Fruit fly (Drosophila melanogaster): ENCODE results near the gene Rpt2.
A peak's percentile ranks its signal among the peaks of the same experiment; 100 is the strongest.

The Rpt2 gene

DNA sequence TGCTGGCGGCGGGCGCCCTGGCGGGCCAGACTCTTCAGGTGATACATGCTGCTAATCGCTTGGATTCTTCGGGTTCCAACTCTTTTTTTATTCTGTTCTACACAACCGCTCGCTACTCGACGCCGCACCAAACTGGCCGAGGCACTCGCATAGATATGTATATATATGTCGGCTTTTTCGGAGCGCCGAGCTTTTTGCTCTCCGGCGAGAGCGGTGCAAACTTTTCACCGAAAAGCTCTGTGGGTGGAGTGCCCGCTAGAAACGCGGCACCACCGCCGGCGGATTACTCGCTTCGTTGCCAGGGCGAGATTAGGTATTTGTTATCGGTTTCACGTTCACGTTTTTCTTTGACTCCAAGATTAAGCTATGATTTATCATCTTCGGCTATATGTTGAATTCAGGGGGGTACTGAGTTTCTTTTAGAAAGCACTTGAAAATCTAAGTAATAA, 11.6 kb upstream of the Rpt2 start, which contains the start of gene Gdh (continued):
- TF ChIP-seq Sry-δ (GFP tag; optimal IDR thresholded peaks at IDR 0.05) (no peak), CG4820 (GFP tag; optimal IDR thresholded peaks at IDR 0.05) (no peak), Usf (GFP tag; optimal IDR thresholded peaks at IDR 0.05) (no peak), fd96Cb (tag; optimal IDR thresholded peaks at IDR 0.05) (no peak), CHES-1-like (GFP tag; optimal IDR thresholded peaks at IDR 0.05) (no peak), Scr (GFP tag; IDR thresholded peaks at IDR 0.05; ENCODE audit: partially characterized antibody) (peak; percentile 49), CG1233 (GFP tag; optimal IDR thresholded peaks at IDR 0.05) (no peak), pnt (GFP tag; optimal IDR thresholded peaks at IDR 0.05) (no peak), CG18764 (GFP tag; optimal IDR thresholded peaks at IDR 0.05) (no peak), CG7928 (GFP tag; optimal IDR thresholded peaks at IDR 0.05) (no peak), CG7963 (GFP tag; IDR thresholded peaks at IDR 0.05; ENCODE audit: partially characterized antibody) (no peak), tin (GFP tag; optimal IDR thresholded peaks at IDR 0.05) (no peak), Taf1 (GFP tag; IDR thresholded peaks at IDR 0.05) (no peak), CG6689 (GFP tag; IDR thresholded peaks at IDR 0.05) (no peak), ap (GFP tag; IDR thresholded peaks at IDR 0.05) (no peak), CG8359 (GFP tag; optimal IDR thresholded peaks at IDR 0.05; ENCODE audit: borderline replicate concordance) (no peak), oc (tag; optimal IDR thresholded peaks at IDR 0.05) (peak; percentile 56), CG10462 (GFP tag; optimal IDR thresholded peaks at IDR 0.05) (no peak), CG18011 (GFP tag; optimal IDR thresholded peaks at IDR 0.05) (no peak), CG12942 (GFP tag; optimal IDR thresholded peaks at IDR 0.05) (no peak), CG7839 (tag; optimal IDR thresholded peaks at IDR 0.05) (peak; percentile 21), Xbp1 (GFP tag; optimal IDR thresholded peaks at IDR 0.05) (no peak), CG6272 (GFP tag; IDR thresholded peaks at IDR 0.05) (0 out of 2 replicates have a peak, but pooled peaks have one; percentile 14), HLHmδ (GFP tag; optimal IDR thresholded peaks at IDR 0.05) (no peak), HmgZ (tag; optimal IDR thresholded peaks at IDR 0.05) (peak; percentile 64), CG2129 (GFP tag; IDR thresholded peaks at IDR 0.05; ENCODE audit: partially characterized antibody) (no peak), exex (tag; optimal IDR thresholded peaks at IDR 0.05) (peak; percentile 36), salm (tag; optimal IDR thresholded peaks at IDR 0.05) (no peak), CG2889 (GFP tag; IDR thresholded peaks at IDR 0.05) (no peak), CG17568 (GFP tag; optimal IDR thresholded peaks at IDR 0.05) (peak; percentile 35), CG34376 (GFP tag; optimal IDR thresholded peaks at IDR 0.05) (peak; percentile 89), TFAM (GFP tag; optimal IDR thresholded peaks at IDR 0.05) (no peak), CG4328 (GFP tag; optimal IDR thresholded peaks at IDR 0.05) (peak; percentile 12), C15 (GFP tag; IDR thresholded peaks at IDR 0.05) (0 out of 3 replicates have a peak, but pooled peaks have one; percentile 40), dm (GFP tag; optimal IDR thresholded peaks at IDR 0.05) (no peak), CG9797 (GFP tag; optimal IDR thresholded peaks at IDR 0.05) (no peak), gro (GFP tag; optimal IDR thresholded peaks at IDR 0.05) (peak; percentile 35), bsh (GFP tag; optimal IDR thresholded peaks at IDR 0.05) (peak in 1 of 2 experiments; percentile 30), CG31365 (tag; optimal IDR thresholded peaks at IDR 0.05) (peak; percentile 15), CG11560 (tag; IDR thresholded peaks at IDR 0.05) (no peak), B-H2 (GFP tag; optimal IDR thresholded peaks at IDR 0.05) (peak; percentile 59), dpn (GFP tag; optimal IDR thresholded peaks at IDR 0.05) (peak in 1 of 2 experiments; percentile 13), Aef1 (GFP tag; IDR thresholded peaks at IDR 0.05) (no peak), crc (GFP tag; optimal IDR thresholded peaks at IDR 0.05) (no peak), Mad (GFP tag; optimal IDR thresholded peaks at IDR 0.05) (no peak), CG6854 (GFP tag; optimal IDR thresholded peaks at IDR 0.05) (peak; percentile 53), cas (GFP tag; IDR thresholded peaks at IDR 0.05) (no peak), pfk (GFP tag; optimal IDR thresholded peaks at IDR 0.05) (peak; percentile 38), jumu (GFP tag; optimal IDR thresholded peaks at IDR 0.05) (no peak), Dip2 (GFP tag; IDR thresholded peaks at IDR 0.05) (no peak), ato (GFP tag; IDR thresholded peaks at IDR 0.05; ENCODE audit: partially characterized antibody) (0 out of 2 replicates have a peak, but pooled peaks have one; percentile 7)

All from whole organism, embryonic.